Fruit fly (Drosophila melanogaster): ENCODE data around the gene CG14810.

Gene CG14810

dm6 chrX:1849914-1850313, 29.8 kb upstream of the CG14810 start (continued):
- TF ChIP-seq CG16813 (GFP tag; IDR thresholded peaks at IDR 0.05; ENCODE audit: partially characterized antibody) = no peak
- peak; percentile 65; the same call in 2 of the 3 replicates for TF ChIP-seq CG7357 (GFP tag; IDR thresholded peaks at IDR 0.05)
- TF ChIP-seq CkIIα-i1 (GFP tag; IDR thresholded peaks at IDR 0.05) = no peak
- peak; percentile 49; the same call in 1 of the 2 replicates for TF ChIP-seq E2f2 (GFP tag; IDR thresholded peaks at IDR 0.05)
- TF ChIP-seq Neu2 (GFP tag; optimal IDR thresholded peaks at IDR 0.05; ENCODE audit: borderline replicate concordance) = no peak
- no peak for TF ChIP-seq CG1832 (GFP tag; optimal IDR thresholded peaks at IDR 0.05)
- TF ChIP-seq Xrp1 (GFP tag; IDR thresholded peaks at IDR 0.05) = peak; percentile 80
- peak; percentile 26 for TF ChIP-seq CG10565 (GFP tag; optimal IDR thresholded peaks at IDR 0.05)
- TF ChIP-seq run (tag; optimal IDR thresholded peaks at IDR 0.05) = peak; percentile 76
- TF ChIP-seq al (GFP tag; IDR thresholded peaks at IDR 0.05) = peak; percentile 72
- peak; percentile 84 for TF ChIP-seq CG17568 (GFP tag; optimal IDR thresholded peaks at IDR 0.05)
- TF ChIP-seq pnt (GFP tag; optimal IDR thresholded peaks at IDR 0.05) = peak; percentile 52
- peak; percentile 77 for TF ChIP-seq CG7987 (GFP tag; optimal IDR thresholded peaks at IDR 0.05)
- TF ChIP-seq HLHmδ (GFP tag; optimal IDR thresholded peaks at IDR 0.05) = no peak
- TF ChIP-seq CG14710 (tag; optimal IDR thresholded peaks at IDR 0.05) = peak; percentile 66
- TF ChIP-seq CG2889 (GFP tag; IDR thresholded peaks at IDR 0.05) = peak; percentile 60; the same call in 2 of the 3 replicates
- TF ChIP-seq Bgb (GFP tag; IDR thresholded peaks at IDR 0.05; ENCODE audit: partially characterized antibody) = no peak
- no peak for TF ChIP-seq Dref (GFP tag; IDR thresholded peaks at IDR 0.05)
- peak in 1 of 2 experiments; percentile 89 for TF ChIP-seq eve (GFP tag; optimal IDR thresholded peaks at IDR 0.05)
- TF ChIP-seq CG18619 (GFP tag; optimal IDR thresholded peaks at IDR 0.05) = peak; percentile 84
- peak; percentile 63 for TF ChIP-seq oc (tag; optimal IDR thresholded peaks at IDR 0.05)
- peak; percentile 61 for TF ChIP-seq Six4 (GFP tag; optimal IDR thresholded peaks at IDR 0.05)
- TF ChIP-seq CG9817 (tag; optimal IDR thresholded peaks at IDR 0.05) = peak; percentile 88
- peak; percentile 95 for TF ChIP-seq Ets65A (GFP tag)
- no peak for TF ChIP-seq CG8765 (GFP tag; IDR thresholded peaks at IDR 0.05)
- TF ChIP-seq CG7372 (GFP tag; IDR thresholded peaks at IDR 0.05) = peak; percentile 77
- no peak for TF ChIP-seq Opbp (GFP tag; IDR thresholded peaks at IDR 0.05; ENCODE audit: partially characterized antibody)
- TF ChIP-seq Chrac-16 (GFP tag; optimal IDR thresholded peaks at IDR 0.05) = peak; percentile 74
- no peak for TF ChIP-seq CG9797 (GFP tag; optimal IDR thresholded peaks at IDR 0.05)
- peak; percentile 53; the same call in 1 of the 2 replicates for TF ChIP-seq CG10321 (GFP tag; IDR thresholded peaks at IDR 0.05)
- TF ChIP-seq pita (GFP tag; optimal IDR thresholded peaks at IDR 0.05) = no peak
- peak; percentile 91 for TF ChIP-seq unpg (GFP tag; optimal IDR thresholded peaks at IDR 0.05)
- TF ChIP-seq NfI (GFP tag; optimal IDR thresholded peaks at IDR 0.05) = peak; percentile 86
- TF ChIP-seq CG18262 (tag; optimal IDR thresholded peaks at IDR 0.05) = peak; percentile 82
- TF ChIP-seq CG3281 (GFP tag; optimal IDR thresholded peaks at IDR 0.05) = peak; percentile 94
- peak; percentile 63 for TF ChIP-seq CG12942 (GFP tag; optimal IDR thresholded peaks at IDR 0.05)
- peak; percentile 85 for TF ChIP-seq CG10209 (GFP tag; optimal IDR thresholded peaks at IDR 0.05)
- TF ChIP-seq Scr (GFP tag; IDR thresholded peaks at IDR 0.05; ENCODE audit: partially characterized antibody) = no peak
- peak; percentile 54 for TF ChIP-seq slp2 (GFP tag; optimal IDR thresholded peaks at IDR 0.05)
- peak; percentile 30; the same call in 1 of the 2 replicates for TF ChIP-seq CG11696 (GFP tag; IDR thresholded peaks at IDR 0.05)
- peak; percentile 86 for TF ChIP-seq CG1233 (GFP tag; optimal IDR thresholded peaks at IDR 0.05)
- peak; percentile 93 for TF ChIP-seq Atf6 (GFP tag; IDR thresholded peaks at IDR 0.05)
- TF ChIP-seq Meics (GFP tag; optimal IDR thresholded peaks at IDR 0.05) = peak; percentile 94
- TF ChIP-seq caup (GFP tag; optimal IDR thresholded peaks at IDR 0.05; ENCODE audit: severe bottlenecking) = peak; percentile 90
- TF ChIP-seq CG7745 (tag; optimal IDR thresholded peaks at IDR 0.05) = no peak
- peak; percentile 86 for TF ChIP-seq Max (GFP tag; optimal IDR thresholded peaks at IDR 0.05)
- TF ChIP-seq Drgx (GFP tag; IDR thresholded peaks at IDR 0.05) = no peak
- no peak for TF ChIP-seq knrl (GFP tag; IDR thresholded peaks at IDR 0.05; ENCODE audit: partially characterized antibody)
- peak; percentile 84 for TF ChIP-seq Sox102F (GFP tag; optimal IDR thresholded peaks at IDR 0.05)
- peak; percentile 82 for TF ChIP-seq Bteb2 (GFP tag; optimal IDR thresholded peaks at IDR 0.05)

Data from whole organism, embryonic.